Fruit fly (Drosophila melanogaster) whole organism, embryonic: ENCODE data around the gene CG31542.
A peak's percentile ranks its signal among the peaks of the same experiment; 100 is the strongest.

Source experiments
- Ada2b ChIP-seq: fragments of 200-800 bp; sonication (Bioruptor generic); IDR thresholded peaks from 2 replicates; pipeline ENCODE4 v1.3.6; 2022; ENCODE audit warnings: missing biosample characterization, missing genetic modification characterization
- Atf3 ChIP-seq: fragments of 200-800 bp; sonication (Bioruptor generic); optimal IDR thresholded peaks from 3 replicates; lab custom pipeline; 2016; ENCODE audit warnings: missing biosample characterization, missing genetic modification characterization
- CG10209 ChIP-seq: fragments of 200-800 bp; sonication (Bioruptor generic); optimal IDR thresholded peaks from 3 replicates; lab custom pipeline; 2017; ENCODE audit warnings: missing biosample characterization, mild to moderate bottlenecking, missing genetic modification characterization, missing genetic modification reagents
- CG10366 ChIP-seq: fragments of 200-800 bp; sonication (Bioruptor generic); IDR thresholded peaks from 2 replicates; pipeline ENCODE4 v1.3.6; 2022; ENCODE audit warnings: missing biosample characterization, missing genetic modification characterization
- CG11696 ChIP-seq: fragments of 200-800 bp; sonication (Bioruptor generic); IDR thresholded peaks from 2 replicates; pipeline ENCODE4 v1.3.6; 2022; ENCODE audit warnings: missing biosample characterization, missing genetic modification characterization
- CG11723 ChIP-seq: fragments of 200-800 bp; sonication (Bioruptor generic); optimal IDR thresholded peaks from 2 replicates; lab custom pipeline; 2017; ENCODE audit warnings: missing biosample characterization, mild to moderate bottlenecking, missing genetic modification characterization
- CG13296 ChIP-seq: fragments of 200-800 bp; sonication (Bioruptor generic); optimal IDR thresholded peaks from 3 replicates; lab custom pipeline; 2018; ENCODE audit warnings: missing biosample characterization, mild to moderate bottlenecking, missing genetic modification characterization
- CG14667 ChIP-seq: fragments of 200-800 bp; sonication (Bioruptor generic); IDR thresholded peaks from 2 replicates; pipeline ENCODE4 v1.3.6; 2022; ENCODE audit warnings: missing biosample characterization, missing genetic modification characterization
- CG14860 ChIP-seq: fragments of 200-800 bp; sonication (Bioruptor generic); IDR thresholded peaks from 3 replicates; pipeline ENCODE4 v1.3.6; 2022; ENCODE audit warnings: missing biosample characterization, missing genetic modification characterization; ENCODE audit not compliant: partially characterized antibody
- CG15073 ChIP-seq: fragments of 200-800 bp; sonication (Bioruptor generic); optimal IDR thresholded peaks from 2 replicates; lab custom pipeline; 2016; ENCODE audit warnings: missing biosample characterization, missing genetic modification characterization
- CG15269 ChIP-seq: fragments of 200-800 bp; sonication (Bioruptor generic); optimal IDR thresholded peaks from 2 replicates; lab custom pipeline; 2018; ENCODE audit warnings: missing biosample characterization, mild to moderate bottlenecking, missing genetic modification characterization, moderate library complexity
- CG16813 ChIP-seq: fragments of 200-800 bp; sonication (Bioruptor generic); IDR thresholded peaks from 3 replicates; pipeline ENCODE4 v1.3.6; 2022; ENCODE audit warnings: missing biosample characterization, missing genetic modification characterization; ENCODE audit not compliant: partially characterized antibody
- CG31388 ChIP-seq: fragments of 200-800 bp; sonication (Bioruptor generic); optimal IDR thresholded peaks from 2 replicates; lab custom pipeline; 2016; ENCODE audit warnings: missing biosample characterization, missing genetic modification characterization
- CG31441 ChIP-seq: fragments of 200-800 bp; sonication (Bioruptor generic); IDR thresholded peaks from 2 replicates; pipeline ENCODE4 v1.3.6; 2022; ENCODE audit warnings: missing biosample characterization, missing genetic modification characterization
- CG32772 ChIP-seq: fragments of 200-800 bp; sonication (Bioruptor generic); IDR thresholded peaks from 2 replicates; pipeline ENCODE4 v1.3.6; 2022; ENCODE audit warnings: missing biosample characterization, missing genetic modification characterization
- CG3281 ChIP-seq: fragments of 200-800 bp; sonication (Bioruptor generic); optimal IDR thresholded peaks from 3 replicates; lab custom pipeline; 2017; ENCODE audit warnings: missing biosample characterization, mild to moderate bottlenecking, missing genetic modification characterization
- CG34224 ChIP-seq: fragments of 200-800 bp; sonication (Bioruptor generic); IDR thresholded peaks from 3 replicates; pipeline ENCODE4 v1.3.6; 2022; ENCODE audit warnings: missing biosample characterization, missing genetic modification characterization; ENCODE audit not compliant: partially characterized antibody
- CG3847 ChIP-seq: fragments of 200-800 bp; sonication (Bioruptor generic); IDR thresholded peaks from 2 replicates; pipeline ENCODE4 v1.3.6; 2022; ENCODE audit warnings: missing biosample characterization, missing genetic modification characterization
- CG6175 ChIP-seq: fragments of 200-800 bp; sonication (Bioruptor generic); IDR thresholded peaks from 3 replicates; pipeline ENCODE4 v1.3.6; 2022; ENCODE audit warnings: missing biosample characterization, missing genetic modification characterization
- CG9876 ChIP-seq: fragments of 200-800 bp; sonication (Bioruptor generic); optimal IDR thresholded peaks from 2 replicates; lab custom pipeline; 2016; ENCODE audit warnings: missing biosample characterization, missing genetic modification characterization
- CoRest ChIP-seq: fragments of 200-800 bp; sonication (Bioruptor generic); optimal IDR thresholded peaks from 3 replicates; lab custom pipeline; 2018; ENCODE audit warnings: missing biosample characterization, mild to moderate bottlenecking, missing genetic modification characterization, moderate library complexity
- Dip3 ChIP-seq: fragments of 200-800 bp; sonication (Bioruptor generic); optimal IDR thresholded peaks from 3 replicates; lab custom pipeline; 2016; ENCODE audit warnings: missing biosample characterization, missing genetic modification characterization
- E2f2 ChIP-seq: fragments of 200-800 bp; sonication (Bioruptor generic); IDR thresholded peaks from 2 replicates; pipeline ENCODE4 v1.3.6; 2022; ENCODE audit warnings: missing biosample characterization, missing genetic modification characterization
- HmgZ ChIP-seq: fragments of 200-800 bp; sonication (Bioruptor generic); optimal IDR thresholded peaks from 2 replicates; lab custom pipeline; 2018; ENCODE audit warnings: missing biosample characterization, mild to moderate bottlenecking, missing genetic modification characterization
- Mes4 ChIP-seq: fragments of 200-800 bp; sonication (Bioruptor generic); optimal IDR thresholded peaks from 2 replicates; lab custom pipeline; 2016; ENCODE audit warnings: missing biosample characterization, missing genetic modification characterization
- Nf-YA ChIP-seq: fragments of 200-800 bp; sonication (Bioruptor generic); IDR thresholded peaks from 2 replicates; pipeline ENCODE4 v1.3.6; 2022; ENCODE audit warnings: missing biosample characterization, missing genetic modification characterization
- Nf-YC ChIP-seq: fragments of 200-800 bp; optimal IDR thresholded peaks from 3 replicates; lab custom pipeline; 2019; ENCODE audit warnings: missing biosample characterization, mild to moderate bottlenecking, missing genetic modification characterization, moderate library complexity
- Poxn ChIP-seq: fragments of 200-800 bp; sonication (Bioruptor generic); IDR thresholded peaks from 2 replicates; pipeline ENCODE4 v1.3.6; 2022; ENCODE audit warnings: missing biosample characterization, missing genetic modification characterization
- Tbp ChIP-seq: fragments of >200 bp; optimal IDR thresholded peaks from 2 replicates; lab custom pipeline; 2018; ENCODE audit warnings: missing biosample characterization, missing genetic modification characterization
- az2 ChIP-seq: fragments of 200-800 bp; sonication (Bioruptor generic); optimal IDR thresholded peaks from 3 replicates; lab custom pipeline; 2016; ENCODE audit warnings: missing biosample characterization, missing genetic modification characterization
- bab2 ChIP-seq: fragments of 200-800 bp; sonication (Bioruptor generic); optimal IDR thresholded peaks from 2 replicates; lab custom pipeline; 2016; ENCODE audit warnings: missing biosample characterization, missing genetic modification characterization
- bcd ChIP-seq: fragments of 200-800 bp; sonication (Bioruptor generic); optimal IDR thresholded peaks from 2 replicates; lab custom pipeline; 2017; ENCODE audit warnings: missing biosample characterization, mild to moderate bottlenecking, missing genetic modification characterization
- btn ChIP-seq: fragments of 200-800 bp; sonication (Bioruptor generic); optimal IDR thresholded peaks from 2 replicates; lab custom pipeline; 2016; ENCODE audit warnings: missing biosample characterization, missing genetic modification characterization
- cwo ChIP-seq: fragments of 200-800 bp; sonication (Bioruptor generic); optimal IDR thresholded peaks from 3 replicates; lab custom pipeline; 2017; ENCODE audit warnings: missing biosample characterization, missing genetic modification characterization, mild to moderate bottlenecking, moderate library complexity, missing genetic modification reagents
- dimm ChIP-seq: fragments of 200-800 bp; sonication (Bioruptor generic); IDR thresholded peaks from 2 replicates; pipeline ENCODE4 v1.3.6; 2022; ENCODE audit warnings: missing biosample characterization, missing genetic modification characterization
- dm ChIP-seq: fragments of 200-800 bp; sonication (Bioruptor generic); optimal IDR thresholded peaks from 3 replicates; lab custom pipeline; 2016; ENCODE audit warnings: missing biosample characterization, missing genetic modification characterization
- eve ChIP-seq, 2 experiments: fragments of >200 bp; optimal IDR thresholded peaks; 2 replicates each; lab custom pipeline; 2017; ENCODE audit warnings: missing biosample characterization in 2 of 2, missing genetic modification characterization in 2 of 2
- gcm ChIP-seq: fragments of 200-800 bp; sonication (Bioruptor generic); optimal IDR thresholded peaks from 2 replicates; lab custom pipeline; 2019; ENCODE audit warnings: missing biosample characterization, mild to moderate bottlenecking, missing genetic modification characterization, moderate library complexity
- grau ChIP-seq: fragments of 200-800 bp; optimal IDR thresholded peaks from 3 replicates; lab custom pipeline; 2019; ENCODE audit warnings: missing biosample characterization, mild to moderate bottlenecking, missing genetic modification characterization, moderate library complexity
- jing ChIP-seq: fragments of 200-800 bp; sonication (Bioruptor generic); optimal IDR thresholded peaks from 2 replicates; lab custom pipeline; 2018; ENCODE audit warnings: missing biosample characterization, mild to moderate bottlenecking, missing genetic modification characterization
- ken ChIP-seq: fragments of 200-800 bp; sonication (Bioruptor generic); IDR thresholded peaks from 3 replicates; pipeline ENCODE4 v1.3.6; 2022; ENCODE audit warnings: missing biosample characterization, missing genetic modification characterization
- kni ChIP-seq: fragments of 200-800 bp; sonication (Bioruptor generic); optimal IDR thresholded peaks from 3 replicates; lab custom pipeline; 2017; ENCODE audit warnings: mild to moderate bottlenecking, missing biosample characterization, missing genetic modification reagents, missing genetic modification characterization
- mam ChIP-seq: fragments of 200-800 bp; sonication (Bioruptor generic); optimal IDR thresholded peaks from 3 replicates; lab custom pipeline; 2016; ENCODE audit warnings: missing biosample characterization, missing genetic modification characterization
- pan ChIP-seq, 4 experiments: fragments of >200 bp in 3 of 4; fragments of 200-800 bp in 1 of 4; sonication (Bioruptor generic) in 1 of 4; optimal IDR thresholded peaks in 3 of 4; IDR thresholded peaks in 1 of 4; 2 replicates each; pipeline versions ENCODE4 v1.3.6 to Lab custom; 2017 to 2022; ENCODE audit warnings: missing biosample characterization in 2 of 4, missing genetic modification characterization in 2 of 4, mixed read lengths in 1 of 4
- pfk ChIP-seq: fragments of 200-800 bp; sonication (Bioruptor generic); optimal IDR thresholded peaks from 2 replicates; lab custom pipeline; 2018; ENCODE audit warnings: missing biosample characterization, mild to moderate bottlenecking, missing genetic modification characterization, moderate library complexity
- pita ChIP-seq: fragments of 200-800 bp; sonication (Bioruptor generic); optimal IDR thresholded peaks from 2 replicates; lab custom pipeline; 2017; ENCODE audit warnings: missing biosample characterization, mild to moderate bottlenecking, missing genetic modification characterization
- shn ChIP-seq: fragments of 200-800 bp; sonication (Bioruptor generic); optimal IDR thresholded peaks from 3 replicates; lab custom pipeline; 2016; ENCODE audit warnings: missing biosample characterization, missing genetic modification characterization
- so ChIP-seq: fragments of 200-800 bp; sonication (Bioruptor generic); IDR thresholded peaks from 3 replicates; pipeline ENCODE4 v1.3.6; 2022; ENCODE audit warnings: missing biosample characterization, missing genetic modification characterization
- tgo ChIP-seq: fragments of 200-800 bp; sonication (Bioruptor generic); IDR thresholded peaks from 3 replicates; pipeline ENCODE4 v1.3.6; 2022; ENCODE audit warnings: missing biosample characterization, missing genetic modification characterization
- yki ChIP-seq: fragments of >200 bp; optimal IDR thresholded peaks from 3 replicates; lab custom pipeline; 2018
- zfh1 ChIP-seq: fragments of 200-800 bp; sonication (Bioruptor generic); IDR thresholded peaks from 3 replicates; pipeline ENCODE4 v1.3.6; 2022; ENCODE audit warnings: missing biosample characterization, missing genetic modification characterization

Gene CG31542

DNA sequence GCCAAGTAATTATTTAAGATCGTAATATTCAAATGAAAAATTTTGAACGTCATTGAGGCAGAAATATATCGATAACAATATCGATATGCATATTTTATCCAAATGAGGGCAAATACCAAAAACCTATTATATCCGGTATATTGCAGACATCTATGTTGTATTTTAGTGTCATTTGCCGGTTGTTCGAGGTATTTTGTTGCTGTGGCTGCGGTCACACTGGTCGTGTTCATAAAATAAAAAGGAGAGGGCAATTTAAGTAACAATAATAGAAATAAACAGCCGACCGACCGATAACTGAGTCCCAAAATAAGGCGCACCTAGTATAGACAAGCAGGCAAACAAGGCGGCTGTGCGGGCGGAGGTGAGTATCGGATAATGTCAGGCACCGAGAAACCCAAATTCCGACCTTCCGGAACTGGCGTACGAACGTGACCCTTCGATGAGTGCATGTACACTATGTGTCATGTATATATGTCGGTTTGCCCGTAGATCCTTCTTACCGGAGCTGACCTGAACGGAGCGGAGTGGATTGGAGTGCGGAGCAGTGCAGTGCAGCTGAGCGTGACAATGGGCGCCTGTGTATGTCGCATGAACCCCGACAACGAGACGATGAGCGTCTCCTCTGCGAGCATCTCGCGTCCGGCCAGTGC lies 24.5 kb downstream of the CG31542 start, which contains the start of gene CG1172 (continued):
- TF ChIP-seq E2f2 (GFP tag; lab: Robert Waterston, UW) (peak; percentile 85), CG10366 (GFP tag; lab: Robert Waterston, UW) (no peak), Dip3 (GFP tag; lab: Kevin White, UChicago) (no peak), Mes4 (GFP tag; lab: Kevin White, UChicago) (no peak), CoRest (tag; lab: Kevin White, UChicago) (peak; percentile 28), CG3847 (GFP tag; lab: Robert Waterston, UW) (no peak), pfk (GFP tag; lab: Kevin White, UChicago) (no peak), az2 (GFP tag; lab: Kevin White, UChicago) (no peak), eve (GFP tag; optimal IDR thresholded peaks at IDR 0.05; lab: Kevin White, UChicago) (no peak), CG14667 (GFP tag; lab: Robert Waterston, UW) (no peak), CG32772 (GFP tag; lab: Robert Waterston, UW) (no peak), CG31441 (GFP tag; lab: Robert Waterston, UW) (no peak; the same call in 1 of the 2 replicates), cwo (GFP tag; lab: Kevin White, UChicago) (no peak), jing (GFP tag; lab: Kevin White, UChicago) (no peak), CG15073 (no peak), CG3281 (GFP tag; lab: Kevin White, UChicago) (peak; percentile 21), CG11696 (no peak), mam (no peak), CG11723 (no peak), dm (peak; percentile 6), zfh1 (GFP tag; lab: Robert Waterston, UW) (no peak), CG10209 (no peak), Tbp (GFP tag; lab: Kevin White, UChicago) (no peak), CG31388 (GFP tag; lab: Kevin White, UChicago) (no peak), CG6175 (no peak), HmgZ (tag; lab: Kevin White, UChicago) (peak; percentile 63), kni (GFP tag; lab: Kevin White, UChicago) (no peak), btn (no peak), pita (GFP tag; lab: Kevin White, UChicago) (no peak), Poxn (no peak), CG13296 (no peak), so (GFP tag; lab: Robert Waterston, UW) (no peak), Ada2b (GFP tag; lab: Robert Waterston, UW) (no peak), CG16813 (GFP tag; lab: Robert Waterston, UW) (peak; percentile 79), CG15269 (tag; lab: Kevin White, UChicago) (peak; percentile 1), pan (optimal IDR thresholded peaks at IDR 0.05; lab: Kevin White, UChicago) (no peak), pan (GFP tag; optimal IDR thresholded peaks at IDR 0.05 in 1 of 2, IDR thresholded peaks at IDR 0.05 in 1 of 2) (no peak), grau (tag; lab: Kevin White, UChicago) (no peak), Atf3 (GFP tag; lab: Kevin White, UChicago) (no peak), CG34224 (GFP tag; lab: Robert Waterston, UW) (peak; percentile 76), CG14860 (GFP tag; lab: Robert Waterston, UW) (peak; percentile 28; the same call in 1 of the 3 replicates), Nf-YC (tag; lab: Kevin White, UChicago) (no peak), Nf-YA (GFP tag; lab: Robert Waterston, UW) (no peak), yki (lab: Kevin White, UChicago) (no peak), dimm (no peak), bcd (peak; percentile 26), shn (GFP tag; lab: Kevin White, UChicago) (no peak), CG9876 (no peak), gcm (GFP tag; lab: Kevin White, UChicago) (no peak), bab2 (GFP tag; lab: Kevin White, UChicago) (no peak), ken (GFP tag; lab: Robert Waterston, UW) (no peak), tgo (GFP tag; lab: Robert Waterston, UW) (no peak)
